Worm (Caenorhabditis elegans): Measurements from ENCODE around the gene clec-149.

The clec-149 gene

ce11 chrIII:811544-811943, 11.5 kb upstream of the clec-149 start, which contains the start of gene daf-7:
Gene daf-7 (plus strand): TSS chrIII:811844.
- TF ChIP-seq ztf-16 (tag; optimal IDR thresholded peaks at IDR 0.05), result no peak

ce11 chrIII:815845-816244, 7.2 kb upstream of the clec-149 start, which contains the start of gene dac-1:
Gene dac-1 (plus strand): TSS chrIII:816145.
- TF ChIP-seq ceh-18 (tag; optimal IDR thresholded peaks at IDR 0.05) (no peak), ahr-1 (tag; optimal IDR thresholded peaks at IDR 0.05) (no peak), elt-2 (tag; optimal IDR thresholded peaks at IDR 0.05) (no peak), hlh-8 (tag; optimal IDR thresholded peaks at IDR 0.05) (no peak), mec-3 (tag; optimal IDR thresholded peaks at IDR 0.05; ENCODE audit: borderline replicate concordance) (no peak), ztf-16 (tag; optimal IDR thresholded peaks at IDR 0.05) (no peak), ttx-3 (tag; optimal IDR thresholded peaks at IDR 0.05) (no peak), pat-9 (tag; optimal IDR thresholded peaks at IDR 0.05) (no peak), pqm-1 (tag; optimal IDR thresholded peaks at IDR 0.05) (no peak), ceh-48 (tag; optimal IDR thresholded peaks at IDR 0.05) (no peak), fkh-10 (GFP tag; optimal IDR thresholded peaks at IDR 0.05) (no peak), T23F11.4 (GFP tag; optimal IDR thresholded peaks at IDR 0.05) (no peak), nhr-232 (tag; optimal IDR thresholded peaks at IDR 0.05) (no peak), hlh-30 (tag; optimal IDR thresholded peaks at IDR 0.05; ENCODE audit: insufficient read depth) (no peak), Y22D7AL.16 (tag; optimal IDR thresholded peaks at IDR 0.05) (no peak), lin-11 (tag; optimal IDR thresholded peaks at IDR 0.05) (no peak), C08G9.2 (tag; optimal IDR thresholded peaks at IDR 0.05) (no peak), unc-42 (tag; optimal IDR thresholded peaks at IDR 0.05) (no peak)

- TF ChIP-seq sdc-2 (tag; optimal IDR thresholded peaks at IDR 0.05) (no peak), hlh-30 (tag; optimal IDR thresholded peaks at IDR 0.05; ENCODE audit: insufficient read depth) (no peak), unc-86 (tag; optimal IDR thresholded peaks at IDR 0.05) (no peak), tbx-2 (tag; optimal IDR thresholded peaks at IDR 0.05) (no peak), ceh-45 (GFP tag; IDR thresholded peaks at IDR 0.05) (no peak), tbx-7 (tag; optimal IDR thresholded peaks at IDR 0.05) (no peak), mec-3 (tag; optimal IDR thresholded peaks at IDR 0.05; ENCODE audit: borderline replicate concordance) (no peak), hlh-8 (tag; optimal IDR thresholded peaks at IDR 0.05) (no peak), gmeb-2 (tag; optimal IDR thresholded peaks at IDR 0.05) (no peak), nfya-1 (tag; optimal IDR thresholded peaks at IDR 0.05) (no peak), ceh-34 (tag; optimal IDR thresholded peaks at IDR 0.05) (no peak), pat-9 (tag; optimal IDR thresholded peaks at IDR 0.05) (no peak), fkh-6 (tag; optimal IDR thresholded peaks at IDR 0.05) (no peak), dve-1 (tag; optimal IDR thresholded peaks at IDR 0.05) (no peak), lin-11 (tag; optimal IDR thresholded peaks at IDR 0.05) (no peak), dmd-4 (tag; optimal IDR thresholded peaks at IDR 0.05; ENCODE audit: borderline replicate concordance) (no peak), elt-2 (tag; optimal IDR thresholded peaks at IDR 0.05) (no peak), pha-2 (tag; optimal IDR thresholded peaks at IDR 0.05) (no peak), ceh-14 (tag; optimal IDR thresholded peaks at IDR 0.05) (no peak)
These were observed 3.7 kb upstream of the clec-149 start for ce11 chrIII:819313-819712.

ce11 chrIII:825256-825655, 2.2 kb downstream of the clec-149 start:
- TF ChIP-seq ets-4 (tag; optimal IDR thresholded peaks at IDR 0.05), result no peak
- TF ChIP-seq F13H6.1 (tag; optimal IDR thresholded peaks at IDR 0.05), result no peak
- TF ChIP-seq elt-4 (tag; optimal IDR thresholded peaks at IDR 0.05), result no peak
- TF ChIP-seq sox-4 (tag; optimal IDR thresholded peaks at IDR 0.05), result no peak
- TF ChIP-seq ceh-48 (tag; optimal IDR thresholded peaks at IDR 0.05), result no peak
- no peak for TF ChIP-seq ceh-19 (GFP tag; optimal IDR thresholded peaks at IDR 0.05)
- no peak for TF ChIP-seq ceh-30 (tag; optimal IDR thresholded peaks at IDR 0.05)
- no peak for TF ChIP-seq fkh-10 (GFP tag; optimal IDR thresholded peaks at IDR 0.05)
- TF ChIP-seq dve-1 (tag; optimal IDR thresholded peaks at IDR 0.05), result no peak

Data from whole organism, late embryonic.